Worm (Caenorhabditis elegans): ENCODE results near the gene M151.10.

The M151.10 gene

DNA sequence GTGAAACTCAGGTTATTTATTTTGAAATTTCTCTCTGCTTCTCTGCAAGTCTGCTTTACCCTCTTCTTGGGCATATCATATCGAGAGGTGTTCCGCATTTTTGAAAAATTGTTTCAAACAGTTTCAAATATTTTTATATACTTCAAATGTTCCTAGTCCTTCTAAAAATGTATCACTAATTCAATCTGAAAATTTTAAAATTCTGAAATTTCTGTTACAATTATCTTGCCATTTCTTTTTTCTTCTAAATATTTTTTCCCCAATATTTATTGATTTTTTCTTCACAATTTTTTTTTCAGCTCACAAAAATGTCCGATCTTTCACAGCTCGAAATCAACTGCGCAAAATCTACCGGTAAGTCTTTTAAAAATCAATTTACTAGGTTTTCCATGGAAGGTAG is 19.7 kb upstream of the M151.10 start, which contains the start of gene F19B10.4:
Gene F19B10.4, plus strand, starts transcription at position 301 of the 400 bp plus-strand sequence.
- TF ChIP-seq unc-39 (tag; optimal IDR thresholded peaks at IDR 0.05) = no peak
- no peak for TF ChIP-seq elt-2 (tag; optimal IDR thresholded peaks at IDR 0.05)
- no peak for TF ChIP-seq ceh-9 (tag; optimal IDR thresholded peaks at IDR 0.05)
- no peak for TF ChIP-seq fkh-2 (tag; optimal IDR thresholded peaks at IDR 0.05)
- no peak for TF ChIP-seq snpc-4 (tag; optimal IDR thresholded peaks at IDR 0.05)

DNA sequence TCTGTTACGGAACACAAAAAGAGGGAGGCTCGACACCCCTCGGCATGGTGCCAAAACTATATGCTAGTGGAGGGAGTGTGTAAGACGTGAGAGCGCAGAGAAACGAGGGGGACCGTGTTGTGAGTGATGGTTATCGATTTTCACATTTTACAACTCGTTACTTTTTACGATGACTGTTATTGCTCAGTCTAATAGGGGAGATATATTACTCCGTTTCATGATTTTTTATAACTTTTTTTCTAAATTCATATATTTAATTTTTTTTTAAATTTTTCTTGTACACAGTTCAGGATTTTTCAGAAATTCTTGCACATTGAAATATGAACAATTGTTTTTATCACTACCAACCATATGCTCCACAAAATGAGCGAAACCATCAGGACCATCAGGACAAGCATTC is 15.3 kb upstream of the M151.10 start, which contains the start of gene F19B10.5:
Gene F19B10.5, plus strand, starts transcription at position 301 of the 400 bp plus-strand sequence.
- TF ChIP-seq nhr-23 (tag; optimal IDR thresholded peaks at IDR 0.05) (no peak), ama-1 (optimal IDR thresholded peaks at IDR 0.05) (no peak), nhr-28 (tag; optimal IDR thresholded peaks at IDR 0.05) (no peak), snpc-4 (tag; optimal IDR thresholded peaks at IDR 0.05) (no peak), aly-2 (tag; optimal IDR thresholded peaks at IDR 0.05) (no peak), hmg-11 (tag; optimal IDR thresholded peaks at IDR 0.05) (no peak), egl-27 (tag; optimal IDR thresholded peaks at IDR 0.05) (no peak), ceh-82 (tag; optimal IDR thresholded peaks at IDR 0.05) (no peak), nhr-25 (tag; optimal IDR thresholded peaks at IDR 0.05) (no peak), elt-1 (tag; optimal IDR thresholded peaks at IDR 0.05) (no peak), fkh-10 (GFP tag; optimal IDR thresholded peaks at IDR 0.05) (no peak), ztf-4 (tag; optimal IDR thresholded peaks at IDR 0.05) (no peak), nfya-1 (tag; optimal IDR thresholded peaks at IDR 0.05; ENCODE audit: insufficient read depth) (no peak)

DNA sequence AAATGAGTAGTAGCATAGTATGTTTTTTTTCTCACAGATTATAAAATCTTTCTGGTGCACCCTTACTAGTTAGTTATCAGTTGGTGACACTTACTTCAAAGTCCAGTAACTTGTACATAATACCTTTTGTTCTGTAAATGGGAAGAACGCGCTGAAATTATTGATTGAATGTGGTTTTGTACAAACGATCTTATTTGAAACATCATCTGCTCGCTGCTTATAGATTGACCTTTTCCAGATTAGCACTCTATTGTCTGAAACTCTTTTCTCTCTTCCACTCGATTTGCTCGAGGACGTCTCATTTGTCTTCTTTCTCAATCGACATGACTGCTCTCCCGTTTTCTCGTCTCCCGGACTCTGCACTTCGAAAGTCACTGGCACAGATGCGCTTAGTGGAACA is 7.0 kb upstream of the M151.10 start, which contains the start of gene fbxb-33:
Gene fbxb-33, plus strand, starts transcription at position 301 of the 400 bp plus-strand sequence.
- TF ChIP-seq egl-27 (tag; optimal IDR thresholded peaks at IDR 0.05) (no peak), unc-62 (GFP tag; optimal IDR thresholded peaks at IDR 0.05) (no peak), ceh-82 (tag; optimal IDR thresholded peaks at IDR 0.05) (no peak), elt-1 (tag; optimal IDR thresholded peaks at IDR 0.05) (no peak), lin-15B (tag; optimal IDR thresholded peaks at IDR 0.05) (no peak), unc-39 (tag; optimal IDR thresholded peaks at IDR 0.05) (no peak), ama-1 (optimal IDR thresholded peaks at IDR 0.05) (no peak), nhr-43 (tag; optimal IDR thresholded peaks at IDR 0.05; ENCODE audit: poor library complexity, severe bottlenecking) (no peak), snpc-4 (tag; optimal IDR thresholded peaks at IDR 0.05) (no peak), nfya-1 (tag; optimal IDR thresholded peaks at IDR 0.05; ENCODE audit: insufficient read depth) (no peak), fkh-2 (tag; optimal IDR thresholded peaks at IDR 0.05) (no peak), ztf-4 (tag; optimal IDR thresholded peaks at IDR 0.05) (no peak), fkh-10 (GFP tag; optimal IDR thresholded peaks at IDR 0.05) (no peak), elt-3 (tag; optimal IDR thresholded peaks at IDR 0.05) (no peak), lsy-12 (tag; optimal IDR thresholded peaks at IDR 0.05) (no peak), hmg-11 (tag; optimal IDR thresholded peaks at IDR 0.05) (no peak), nhr-76 (tag; optimal IDR thresholded peaks at IDR 0.05) (no peak), pqm-1 (tag; optimal IDR thresholded peaks at IDR 0.05) (no peak), sea-2 (GFP tag; optimal IDR thresholded peaks at IDR 0.05) (no peak)

DNA sequence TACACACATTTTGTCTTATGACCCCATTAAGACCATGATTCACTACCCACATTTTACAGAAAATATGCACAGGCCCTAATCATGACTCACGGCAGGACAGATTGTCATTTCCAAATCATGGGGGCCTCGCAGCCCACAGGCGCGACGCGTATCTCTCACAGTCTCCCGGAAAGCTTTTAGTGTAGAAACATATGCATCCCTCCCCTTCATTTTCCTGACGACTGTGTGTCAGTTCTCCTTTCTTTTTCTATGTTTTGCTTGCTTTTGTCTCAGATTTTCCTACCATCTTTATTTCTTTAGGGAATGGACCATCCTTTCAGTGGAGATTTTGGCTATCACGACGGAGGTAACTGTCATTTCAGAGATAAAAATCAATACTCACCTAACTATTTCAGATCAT is 1.1 kb upstream of the M151.10 start, which contains the start of gene M151.1:
Gene M151.1, plus strand, starts transcription at position 301 of the 400 bp plus-strand sequence.
- TF ChIP-seq mml-1 (tag; optimal IDR thresholded peaks at IDR 0.05) (no peak), fkh-10 (GFP tag; optimal IDR thresholded peaks at IDR 0.05) (no peak), ceh-16 (tag; optimal IDR thresholded peaks at IDR 0.05) (no peak), ceh-82 (tag; optimal IDR thresholded peaks at IDR 0.05) (no peak), unc-39 (tag; optimal IDR thresholded peaks at IDR 0.05) (no peak), nhr-67 (tag; optimal IDR thresholded peaks at IDR 0.05) (no peak), pqm-1 (tag; optimal IDR thresholded peaks at IDR 0.05) (no peak)

DNA sequence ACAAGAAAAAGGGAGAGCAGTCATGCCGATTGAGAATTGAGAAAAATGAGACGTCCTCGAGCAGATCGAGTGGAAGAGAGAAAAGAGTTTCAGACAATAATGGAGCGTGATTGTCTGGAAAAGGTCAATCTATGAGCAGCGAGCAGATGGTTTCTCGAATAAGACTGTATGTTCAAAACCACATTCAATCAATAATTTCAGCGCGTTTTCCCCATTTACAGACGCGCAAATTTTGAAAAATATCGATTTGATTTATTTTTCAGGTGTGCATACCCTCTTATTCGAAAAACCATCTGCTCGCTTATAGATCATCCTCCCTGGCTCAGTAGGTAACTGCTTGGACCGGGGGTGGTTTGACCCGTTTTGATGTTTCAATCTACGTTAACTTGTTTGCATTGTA is 859 bp downstream of the M151.10 start, which contains the start of gene fbxb-31:
Gene fbxb-31, minus strand, starts transcription at position 101 of the 400 bp plus-strand sequence.
- TF ChIP-seq hmg-11 (tag; optimal IDR thresholded peaks at IDR 0.05) = no peak
- no peak for TF ChIP-seq R02D3.7 (tag; optimal IDR thresholded peaks at IDR 0.05)
- TF ChIP-seq lsy-12 (tag; optimal IDR thresholded peaks at IDR 0.05) = no peak
- TF ChIP-seq nhr-12 (tag; optimal IDR thresholded peaks at IDR 0.05) = no peak
- no peak for TF ChIP-seq mml-1 (tag; optimal IDR thresholded peaks at IDR 0.05)

DNA sequence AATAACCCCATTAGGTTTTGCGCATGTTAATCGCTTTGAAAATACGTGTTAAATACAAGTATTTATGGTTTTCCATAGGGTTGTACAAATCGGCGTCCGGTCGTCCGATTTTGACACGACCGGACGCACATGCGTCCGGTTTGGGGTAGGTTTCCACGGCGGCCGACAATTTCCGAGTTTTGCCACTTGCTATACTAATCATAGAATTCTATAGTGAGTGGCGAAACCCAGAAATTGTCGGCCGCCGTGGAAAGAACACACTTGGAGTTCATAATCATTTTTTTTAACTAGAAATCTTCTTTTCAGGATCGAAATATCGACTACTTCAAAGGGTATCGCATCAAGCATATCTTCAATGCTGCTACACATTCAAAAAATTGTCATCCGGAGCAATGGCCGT is 5.3 kb downstream of the M151.10 start:
- no peak for TF ChIP-seq ama-1 (optimal IDR thresholded peaks at IDR 0.05)
- TF ChIP-seq egl-5 (tag; optimal IDR thresholded peaks at IDR 0.05) = no peak
- no peak for TF ChIP-seq nhr-237 (tag; optimal IDR thresholded peaks at IDR 0.05)
- no peak for TF ChIP-seq tbx-2 (tag; optimal IDR thresholded peaks at IDR 0.05)
- TF ChIP-seq ztf-11 (tag; optimal IDR thresholded peaks at IDR 0.05) = no peak
- TF ChIP-seq snpc-4 (tag; optimal IDR thresholded peaks at IDR 0.05) = no peak

All from whole organism, L3 larva.